Worm (Caenorhabditis elegans): ENCODE data around the gene T12A7.6.

DNA sequence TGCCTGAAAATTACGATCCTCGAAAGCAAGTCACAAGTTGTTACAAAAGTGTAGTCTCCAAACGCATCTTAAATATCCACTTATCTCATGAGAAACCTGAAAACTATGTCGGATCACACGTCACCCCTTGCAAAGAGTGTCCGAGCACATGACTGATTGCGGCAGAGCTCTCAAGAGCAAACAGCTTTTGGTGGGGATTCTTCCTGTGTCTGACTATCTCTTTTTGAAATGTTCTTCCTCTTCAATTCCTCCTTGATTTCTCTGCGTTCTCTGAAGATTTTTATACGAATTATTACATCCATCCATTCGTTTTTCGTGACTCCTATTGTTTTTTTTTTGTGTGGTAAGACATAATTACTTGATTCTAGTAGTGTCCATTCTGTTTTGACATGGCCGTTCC is at the start of gene T12A7.6:
- TF ChIP-seq W03F9.2 (tag; optimal IDR thresholded peaks at IDR 0.05) (no peak), him-1 (tag; optimal IDR thresholded peaks at IDR 0.05) (no peak)
